Worm (Caenorhabditis elegans) whole organism, L1 larva: ENCODE data around the gene T12D8.5.
A peak's percentile ranks its signal among the peaks of the same experiment; 100 is the strongest.

Experiments
- C04F5.9 ChIP-seq: sonication (generic microtip); optimal IDR thresholded peaks from 2 replicates; lab custom pipeline; 2016; ENCODE audit warnings: missing genetic modification characterization, missing compliant biosample characterization
- C34B4.2 ChIP-seq: sonication (generic microtip); optimal IDR thresholded peaks from 2 replicates; lab custom pipeline; 2017; ENCODE audit warnings: mild to moderate bottlenecking, missing genetic modification characterization, missing compliant biosample characterization
- aha-1 ChIP-seq: fragments of 150-350 bp; optimal IDR thresholded peaks from 2 replicates; lab custom pipeline; 2014; ENCODE audit warnings: missing biosample characterization, missing genetic modification characterization
- ama-1 ChIP-seq: fragments of 150-350 bp; optimal IDR thresholded peaks from 2 replicates; lab custom pipeline; 2014
- ceh-82 ChIP-seq, 3 experiments: fragments of 150-350 bp in 1 of 3; sonication (generic microtip) in 2 of 3; optimal IDR thresholded peaks; 2 replicates each; lab custom pipeline; 2014 to 2017; ENCODE audit warnings: missing biosample characterization in 3 of 3, missing genetic modification characterization in 3 of 3
- ces-1 ChIP-seq: fragments of 150-350 bp; optimal IDR thresholded peaks from 2 replicates; lab custom pipeline; 2014; ENCODE audit warnings: missing biosample characterization, missing genetic modification reagents, missing genetic modification characterization
- dpl-1 ChIP-seq, 3 experiments: fragments of 150-350 bp in 2 of 3; sonication (generic microtip) in 1 of 3; optimal IDR thresholded peaks; 2 replicates each; lab custom pipeline; 2014 to 2017; ENCODE audit warnings: missing biosample characterization in 3 of 3, missing genetic modification characterization in 3 of 3, missing genetic modification reagents in 3 of 3
- dsc-1 ChIP-seq: sonication (generic microtip); optimal IDR thresholded peaks from 2 replicates; lab custom pipeline; 2016; ENCODE audit warnings: mild to moderate bottlenecking, missing genetic modification characterization, missing compliant biosample characterization
- efl-1 ChIP-seq, 4 experiments: fragments of 150-350 bp; optimal IDR thresholded peaks in 3 of 4; peaks in 1 of 4; 1 replicate in 1 of 4; 2 replicates in 3 of 4; lab custom pipeline; 2014; ENCODE audit warnings: missing biosample characterization in 2 of 4, missing genetic modification characterization in 2 of 4, missing genetic modification reagents in 2 of 4
- efl-3 ChIP-seq: fragments of 200-800 bp; sonication (Bioruptor generic); optimal IDR thresholded peaks from 2 replicates; lab custom pipeline; 2018; ENCODE audit warnings: mild to moderate bottlenecking, missing genetic modification characterization, missing compliant biosample characterization
- egl-13 ChIP-seq: sonication (generic microtip); optimal IDR thresholded peaks from 2 replicates; lab custom pipeline; 2016; ENCODE audit warnings: missing genotype, missing genetic modification reagents, missing genetic modification characterization, missing compliant biosample characterization
- elt-3 ChIP-seq, 6 experiments: fragments of 150-350 bp in 1 of 6; sonication (generic microtip); optimal IDR thresholded peaks; 2 replicates each; lab custom pipeline; 2017 to 2018; ENCODE audit warnings: missing biosample characterization in 6 of 6, missing genetic modification characterization in 6 of 6, inconsistent platforms in 1 of 6
- fkh-10 ChIP-seq: sonication (generic microtip); optimal IDR thresholded peaks from 2 replicates; lab custom pipeline; 2017; ENCODE audit warnings: missing biosample characterization, missing genetic modification reagents, missing genetic modification characterization
- fkh-8 ChIP-seq: sonication (generic microtip); optimal IDR thresholded peaks from 2 replicates; lab custom pipeline; 2016; ENCODE audit warnings: mild to moderate bottlenecking, missing genetic modification characterization, missing compliant biosample characterization
- fos-1 ChIP-seq: fragments of 150-350 bp; optimal IDR thresholded peaks from 2 replicates; lab custom pipeline; 2014; ENCODE audit warnings: missing biosample characterization, missing genetic modification characterization
- hlh-17 ChIP-seq: fragments of 200-800 bp; sonication (Bioruptor generic); optimal IDR thresholded peaks from 2 replicates; lab custom pipeline; 2018; ENCODE audit warnings: missing genetic modification characterization, mild to moderate bottlenecking, missing compliant biosample characterization, moderate library complexity, borderline replicate concordance
- hlh-4 ChIP-seq: sonication (generic microtip); optimal IDR thresholded peaks from 2 replicates; lab custom pipeline; 2016; ENCODE audit warnings: mild to moderate bottlenecking, missing genetic modification characterization, missing compliant biosample characterization
- lin-13 ChIP-seq: fragments of 150-350 bp; optimal IDR thresholded peaks from 2 replicates; lab custom pipeline; 2014; ENCODE audit warnings: missing biosample characterization, missing genetic modification reagents, missing genetic modification characterization
- lin-14 ChIP-seq: fragments of 200-800 bp; sonication (Bioruptor generic); optimal IDR thresholded peaks from 2 replicates; lab custom pipeline; 2018; ENCODE audit warnings: mild to moderate bottlenecking, missing genetic modification characterization, moderate library complexity, missing compliant biosample characterization
- lin-35 ChIP-seq, 2 experiments: fragments of 150-350 bp; optimal IDR thresholded peaks; 2 replicates each; lab custom pipeline; 2014; ENCODE audit warnings: missing biosample characterization in 2 of 2, missing genetic modification characterization in 2 of 2, missing genetic modification reagents in 2 of 2
- lsy-2 ChIP-seq, 2 experiments: fragments of 150-350 bp; optimal IDR thresholded peaks; 2 replicates each; lab custom pipeline; 2014; ENCODE audit warnings: missing biosample characterization in 2 of 2, missing genetic modification characterization in 2 of 2
- mab-9 ChIP-seq: fragments of 200-800 bp; sonication (Bioruptor generic); IDR thresholded peaks from 2 replicates; pipeline ENCODE4 v1.3.6; 2022; ENCODE audit warnings: missing genetic modification reagents, missing genetic modification characterization, missing compliant biosample characterization
- mdl-1 ChIP-seq, 2 experiments: fragments of 150-350 bp; optimal IDR thresholded peaks; 2 replicates each; lab custom pipeline; 2014 to 2017; ENCODE audit warnings: missing biosample characterization in 2 of 2, missing genetic modification characterization in 2 of 2, inconsistent platforms in 1 of 2
- mef-2 ChIP-seq: fragments of 150-350 bp; optimal IDR thresholded peaks from 2 replicates; lab custom pipeline; 2014; ENCODE audit warnings: missing biosample characterization, missing genetic modification characterization
- nhr-12 ChIP-seq: sonication (generic microtip); optimal IDR thresholded peaks from 2 replicates; lab custom pipeline; 2017; ENCODE audit warnings: missing biosample characterization, missing genetic modification characterization
- nhr-71 ChIP-seq: sonication (generic microtip); optimal IDR thresholded peaks from 2 replicates; lab custom pipeline; 2016; ENCODE audit warnings: mild to moderate bottlenecking, missing genetic modification characterization, moderate library complexity, missing compliant biosample characterization
- nhr-90 ChIP-seq: sonication (generic microtip); optimal IDR thresholded peaks from 2 replicates; lab custom pipeline; 2016; ENCODE audit warnings: mild to moderate bottlenecking, missing genetic modification characterization, missing compliant biosample characterization; ENCODE audit not compliant: poor library complexity
- rnt-1 ChIP-seq: sonication (generic microtip); optimal IDR thresholded peaks from 2 replicates; lab custom pipeline; 2016; ENCODE audit warnings: mild to moderate bottlenecking, missing genetic modification characterization, moderate library complexity, missing compliant biosample characterization
- snpc-4 ChIP-seq: fragments of 150-350 bp; optimal IDR thresholded peaks from 2 replicates; lab custom pipeline; 2014; ENCODE audit warnings: missing biosample characterization, missing genetic modification characterization
- sox-4 ChIP-seq: sonication (generic microtip); optimal IDR thresholded peaks from 2 replicates; lab custom pipeline; 2016; ENCODE audit warnings: missing genetic modification characterization, missing compliant biosample characterization
- sup-37 ChIP-seq: fragments of 200-800 bp; sonication (Bioruptor generic); optimal IDR thresholded peaks from 2 replicates; lab custom pipeline; 2018; ENCODE audit warnings: mild to moderate bottlenecking, missing genetic modification characterization, missing compliant biosample characterization
- swsn-7 ChIP-seq: sonication (generic microtip); optimal IDR thresholded peaks from 2 replicates; lab custom pipeline; 2016; ENCODE audit warnings: missing genetic modification characterization, missing compliant biosample characterization
- tbx-2 ChIP-seq: sonication (generic microtip); optimal IDR thresholded peaks from 2 replicates; lab custom pipeline; 2016; ENCODE audit warnings: missing genetic modification characterization, missing compliant biosample characterization
- unc-130 ChIP-seq: fragments of 150-350 bp; optimal IDR thresholded peaks from 2 replicates; lab custom pipeline; 2017; ENCODE audit warnings: missing biosample characterization, missing genetic modification characterization, inconsistent platforms
- unc-62 ChIP-seq: fragments of 150-350 bp; optimal IDR thresholded peaks from 2 replicates; lab custom pipeline; 2014; ENCODE audit warnings: missing biosample characterization, missing genetic modification reagents, missing genetic modification characterization
- zip-4 ChIP-seq: fragments of 200-800 bp; sonication (Bioruptor generic); optimal IDR thresholded peaks from 2 replicates; lab custom pipeline; 2018; ENCODE audit warnings: mild to moderate bottlenecking, missing genetic modification characterization, moderate library complexity, missing compliant biosample characterization
- ztf-11 ChIP-seq, 2 experiments: sonication (generic microtip); optimal IDR thresholded peaks; 2 replicates each; lab custom pipeline; 2016 to 2017; ENCODE audit warnings: missing genetic modification characterization in 2 of 2, missing biosample characterization in 1 of 2, missing compliant biosample characterization in 1 of 2

The T12D8.5 gene

ce11 chrIII:13637681-13638080 is 11.1 kb upstream of the T12D8.5 start:
- peak; percentile 52 for TF ChIP-seq ces-1 (GFP tag; lab: Kevin White, UChicago)
- no peak for TF ChIP-seq C04F5.9 (tag; lab: Kevin White, UChicago)
- TF ChIP-seq aha-1: no peak
- peak in 1 of 2 experiments; percentile 18 for TF ChIP-seq lsy-2 (tag; optimal IDR thresholded peaks at IDR 0.05; lab: Kevin White, UChicago)
- peak in 2 of 3 experiments; percentile 4 to 12 for TF ChIP-seq ceh-82 (tag; optimal IDR thresholded peaks at IDR 0.05; lab: Kevin White, UChicago)
- TF ChIP-seq lin-14 (GFP tag; lab: Kevin White, UChicago): peak; percentile 59
- peak; percentile 58 for TF ChIP-seq fkh-10 (GFP tag; lab: Kevin White, UChicago)
- peak; percentile 1 for TF ChIP-seq nhr-71

ce11 chrIII:13635730-13636360 is 9.3 kb upstream of the T12D8.5 start:
- TF ChIP-seq rnt-1 (tag; lab: Kevin White, UChicago): peak; percentile 23
- no peak for TF ChIP-seq aha-1
- TF ChIP-seq egl-13 (tag; lab: Kevin White, UChicago): no peak
- peak in 2 of 3 experiments; percentile 27 to 54 for TF ChIP-seq ceh-82 (tag; optimal IDR thresholded peaks at IDR 0.05; lab: Kevin White, UChicago)
- peak; percentile 12 for TF ChIP-seq tbx-2 (tag; lab: Kevin White, UChicago)
- peak in 1 of 3 experiments; percentile 14 for TF ChIP-seq dpl-1 (GFP tag; optimal IDR thresholded peaks at IDR 0.05; lab: Kevin White, UChicago)
- no peak for TF ChIP-seq zip-4 (GFP tag; lab: Kevin White, UChicago)
- TF ChIP-seq efl-1 (optimal IDR thresholded peaks at IDR 0.05; lab: Kevin White, UChicago): peak in 1 of 2 experiments; percentile 4
- peak in 1 of 2 experiments; percentile 71 for TF ChIP-seq efl-1 (GFP tag; optimal IDR thresholded peaks at IDR 0.05 in 1 of 2; lab: Kevin White, UChicago)
- peak; percentile 12 for TF ChIP-seq nhr-71
- TF ChIP-seq swsn-7 (tag; lab: Kevin White, UChicago): peak; percentile 13
- peak; percentile 74 for TF ChIP-seq fkh-10 (GFP tag; lab: Kevin White, UChicago)
- no peak for TF ChIP-seq fkh-8 (tag; lab: Kevin White, UChicago)
- peak; percentile 82 for TF ChIP-seq lin-14 (GFP tag; lab: Kevin White, UChicago)
- TF ChIP-seq lsy-2 (tag; optimal IDR thresholded peaks at IDR 0.05; lab: Kevin White, UChicago): peak in 1 of 2 experiments; percentile 20
- TF ChIP-seq snpc-4: peak; percentile 72
- TF ChIP-seq dsc-1: peak; percentile 33
- peak; percentile 5 for TF ChIP-seq lin-13 (GFP tag; lab: Kevin White, UChicago)

- peak; percentile 36 for TF ChIP-seq unc-130 (tag; lab: Kevin White, UChicago)
- no peak for TF ChIP-seq ama-1 (lab: Kevin White, UChicago)
- TF ChIP-seq elt-3 (tag; optimal IDR thresholded peaks at IDR 0.05; lab: Kevin White, UChicago): no peak
- TF ChIP-seq zip-4 (GFP tag; lab: Kevin White, UChicago): no peak
- TF ChIP-seq sox-4 (tag; lab: Kevin White, UChicago): no peak
- no peak for TF ChIP-seq fkh-8 (tag; lab: Kevin White, UChicago)
- no peak for TF ChIP-seq ceh-82 (tag; optimal IDR thresholded peaks at IDR 0.05; lab: Kevin White, UChicago)
- no peak for TF ChIP-seq ztf-11 (tag; optimal IDR thresholded peaks at IDR 0.05; lab: Kevin White, UChicago)
- TF ChIP-seq rnt-1 (tag; lab: Kevin White, UChicago): peak; percentile 34
- no peak for TF ChIP-seq C34B4.2 (tag; lab: Kevin White, UChicago)
- no peak for TF ChIP-seq mab-9 (GFP tag; lab: Robert Waterston, UW)
- no peak for TF ChIP-seq efl-3 (GFP tag; lab: Kevin White, UChicago)
- TF ChIP-seq hlh-17: no peak
- TF ChIP-seq nhr-71: peak; percentile 30
- TF ChIP-seq sup-37 (GFP tag; lab: Kevin White, UChicago): no peak
- TF ChIP-seq unc-62 (GFP tag; lab: Kevin White, UChicago): no peak
- TF ChIP-seq fos-1 (tag; lab: Kevin White, UChicago): no peak
- TF ChIP-seq hlh-4 (tag; lab: Kevin White, UChicago): no peak
- no peak for TF ChIP-seq nhr-90 (tag; lab: Kevin White, UChicago)
- TF ChIP-seq efl-1 (optimal IDR thresholded peaks at IDR 0.05; lab: Kevin White, UChicago): no peak
- TF ChIP-seq efl-1 (GFP tag; optimal IDR thresholded peaks at IDR 0.05 in 1 of 2; lab: Kevin White, UChicago): no peak
- no peak for TF ChIP-seq lin-35 (GFP tag; optimal IDR thresholded peaks at IDR 0.05; lab: Kevin White, UChicago)
- TF ChIP-seq mef-2 (tag; lab: Kevin White, UChicago): no peak
- TF ChIP-seq nhr-12 (tag; lab: Kevin White, UChicago): no peak
- TF ChIP-seq tbx-2 (tag; lab: Kevin White, UChicago): no peak
- peak in 1 of 2 experiments; percentile 16 for TF ChIP-seq mdl-1 (tag; optimal IDR thresholded peaks at IDR 0.05; lab: Kevin White, UChicago)
- peak; percentile 27 for TF ChIP-seq lin-14 (GFP tag; lab: Kevin White, UChicago)
Observed at ce11 chrIII:13635235-13635634, 8.6 kb upstream of the T12D8.5 start.
